Worm (Caenorhabditis elegans) whole organism, L4 larva: ENCODE data around the gene col-83.

Experiments
- F49E8.2 ChIP-seq: sonication (generic microtip); optimal IDR thresholded peaks from 2 replicates; lab custom pipeline; 2016; ENCODE audit warnings: missing compliant biosample characterization, mild to moderate bottlenecking, missing genetic modification characterization, borderline replicate concordance
- T20F7.1 ChIP-seq: fragments of 200-800 bp; sonication (Bioruptor generic); optimal IDR thresholded peaks from 2 replicates; lab custom pipeline; 2018; ENCODE audit warnings: mild to moderate bottlenecking, missing genetic modification characterization, missing compliant biosample characterization
- Y48G9A.11 ChIP-seq: fragments of 200-800 bp; sonication (Bioruptor generic); IDR thresholded peaks from 2 replicates; pipeline ENCODE4 v1.3.6; 2022; ENCODE audit warnings: missing genetic modification reagents, missing genetic modification characterization, missing compliant biosample characterization
- ZK546.5 ChIP-seq, 2 experiments: sonication (generic microtip); optimal IDR thresholded peaks; 2 replicates each; lab custom pipeline; 2017; ENCODE audit warnings: missing biosample characterization in 2 of 2, missing genetic modification characterization in 2 of 2
- aha-1 ChIP-seq: fragments of 150-350 bp; peaks from one replicate; lab custom pipeline; 2014; ENCODE audit warnings: missing biosample characterization, missing genetic modification characterization
- ceh-28 ChIP-seq: fragments of 150-350 bp; optimal IDR thresholded peaks from 2 replicates; lab custom pipeline; 2014; ENCODE audit warnings: missing biosample characterization, missing genetic modification reagents, missing genetic modification characterization
- ceh-62 ChIP-seq: sonication (generic microtip); optimal IDR thresholded peaks from 2 replicates; lab custom pipeline; 2017; ENCODE audit warnings: missing biosample characterization, missing genetic modification characterization
- daf-19 ChIP-seq: fragments of 200-800 bp; sonication (Bioruptor generic); conservative IDR thresholded peaks from 2 replicates; pipeline ENCODE4 v1.3.6; 2022; ENCODE audit warnings: missing genetic modification characterization, missing compliant biosample characterization
- dpl-1 ChIP-seq: fragments of 150-350 bp; optimal IDR thresholded peaks from 2 replicates; lab custom pipeline; 2014; ENCODE audit warnings: missing biosample characterization, missing genetic modification reagents, missing genetic modification characterization
- egl-43 ChIP-seq: fragments of 200-800 bp; sonication (Bioruptor generic); IDR thresholded peaks from 2 replicates; pipeline ENCODE4 v1.3.6; 2022; ENCODE audit warnings: missing genetic modification reagents, missing genetic modification characterization, missing compliant biosample characterization
- fos-1 ChIP-seq: fragments of 150-350 bp; optimal IDR thresholded peaks from 2 replicates; lab custom pipeline; 2014; ENCODE audit warnings: missing biosample characterization, missing genetic modification characterization
- hlh-11 ChIP-seq: fragments of 200-800 bp; sonication (Bioruptor generic); optimal IDR thresholded peaks from 2 replicates; lab custom pipeline; 2018; ENCODE audit warnings: mild to moderate bottlenecking, missing genetic modification characterization, missing compliant biosample characterization
- hlh-30 ChIP-seq: sonication (generic microtip); optimal IDR thresholded peaks from 2 replicates; lab custom pipeline; 2017; ENCODE audit warnings: antibody characterized with exemption, mild to moderate bottlenecking, missing genetic modification characterization, missing compliant biosample characterization; ENCODE audit not compliant: insufficient read depth
- hmg-1.1 ChIP-seq: fragments of 200-800 bp; sonication (Bioruptor generic); IDR thresholded peaks from 2 replicates; pipeline ENCODE4 v1.3.6; 2022; ENCODE audit warnings: missing genetic modification reagents, missing genetic modification characterization, missing compliant biosample characterization
- lin-1 ChIP-seq: fragments of 200-800 bp; sonication (Bioruptor generic); IDR thresholded peaks from 2 replicates; pipeline ENCODE4 v1.3.6; 2022; ENCODE audit warnings: missing genetic modification reagents, missing genetic modification characterization, missing compliant biosample characterization
- lin-38 ChIP-seq: fragments of 200-800 bp; sonication (Bioruptor generic); IDR thresholded peaks from 2 replicates; pipeline ENCODE4 v1.3.6; 2022; ENCODE audit warnings: missing genetic modification reagents, missing genetic modification characterization, missing compliant biosample characterization
- lsy-2 ChIP-seq, 2 experiments: fragments of 150-350 bp in 1 of 2; sonication (generic microtip) in 1 of 2; optimal IDR thresholded peaks; 2 replicates each; lab custom pipeline; 2014 to 2017; ENCODE audit warnings: missing biosample characterization in 2 of 2, missing genetic modification characterization in 2 of 2
- mes-2 ChIP-seq: sonication (generic microtip); optimal IDR thresholded peaks from 2 replicates; lab custom pipeline; 2016; ENCODE audit warnings: missing genotype, mild to moderate bottlenecking, missing genetic modification characterization, missing compliant biosample characterization; ENCODE audit not compliant: poor library complexity, severe bottlenecking
- mxl-2 ChIP-seq: fragments of 200-800 bp; sonication (Bioruptor generic); conservative IDR thresholded peaks from 2 replicates; pipeline ENCODE4 v1.3.6; 2022; ENCODE audit warnings: missing genetic modification reagents, missing genetic modification characterization, missing compliant biosample characterization
- mxl-3 ChIP-seq: fragments of 200-800 bp; sonication (Bioruptor generic); optimal IDR thresholded peaks from 2 replicates; lab custom pipeline; 2018; ENCODE audit warnings: mild to moderate bottlenecking, missing genetic modification characterization, missing compliant biosample characterization
- nhr-10 ChIP-seq: fragments of 150-350 bp; optimal IDR thresholded peaks from 2 replicates; lab custom pipeline; 2014; ENCODE audit warnings: missing biosample characterization, missing genetic modification characterization
- nhr-11 ChIP-seq: fragments of 150-350 bp; optimal IDR thresholded peaks from 2 replicates; lab custom pipeline; 2014; ENCODE audit warnings: missing biosample characterization, missing genetic modification characterization
- nhr-25 ChIP-seq: sonication (generic microtip); optimal IDR thresholded peaks from 2 replicates; lab custom pipeline; 2017; ENCODE audit warnings: missing genetic modification characterization, mild to moderate bottlenecking, missing compliant biosample characterization, antibody characterized with exemption, moderate library complexity, borderline replicate concordance; ENCODE audit not compliant: insufficient read depth
- nhr-42 ChIP-seq: fragments of 200-800 bp; sonication (Bioruptor generic); IDR thresholded peaks from 2 replicates; pipeline ENCODE4 v1.3.6; 2022; ENCODE audit warnings: missing genetic modification characterization, missing compliant biosample characterization
- nhr-48 ChIP-seq: sonication (generic microtip); optimal IDR thresholded peaks from 2 replicates; lab custom pipeline; 2016; ENCODE audit warnings: mild to moderate bottlenecking, missing genetic modification characterization, missing compliant biosample characterization
- pha-4 ChIP-seq, 2 experiments: fragments of 150-350 bp in 1 of 2; fragments of 200-800 bp in 1 of 2; sonication (Bioruptor generic) in 1 of 2; IDR thresholded peaks in 1 of 2; optimal IDR thresholded peaks in 1 of 2; 2 replicates each; pipeline versions ENCODE4 v1.3.6 to Lab custom; 2014 to 2022; ENCODE audit warnings: missing genetic modification characterization in 2 of 2, missing genetic modification reagents in 2 of 2, missing biosample characterization in 1 of 2, missing compliant biosample characterization in 1 of 2
- rbr-2 ChIP-seq: sonication (generic microtip); optimal IDR thresholded peaks from 2 replicates; lab custom pipeline; 2016; ENCODE audit warnings: missing genotype, missing genetic modification characterization, missing compliant biosample characterization
- saeg-2 ChIP-seq: fragments of 200-800 bp; sonication (Bioruptor generic); IDR thresholded peaks from 2 replicates; pipeline ENCODE4 v1.3.6; 2022; ENCODE audit warnings: missing genetic modification reagents, missing genetic modification characterization, missing compliant biosample characterization
- set-16 ChIP-seq: fragments of 200-800 bp; sonication (Bioruptor generic); IDR thresholded peaks from 2 replicates; pipeline ENCODE4 v1.3.6; 2022; ENCODE audit warnings: missing genetic modification reagents, missing genetic modification characterization, missing compliant biosample characterization
- skn-1 ChIP-seq: fragments of 150-350 bp; optimal IDR thresholded peaks from 2 replicates; lab custom pipeline; 2014; ENCODE audit warnings: missing biosample characterization, missing genetic modification characterization
- snpc-4 ChIP-seq: fragments of 150-350 bp; optimal IDR thresholded peaks from 2 replicates; lab custom pipeline; 2014; ENCODE audit warnings: missing biosample characterization, missing genetic modification characterization
- spr-3 ChIP-seq: fragments of 200-800 bp; sonication (Bioruptor generic); optimal IDR thresholded peaks from 2 replicates; lab custom pipeline; 2018; ENCODE audit warnings: mild to moderate bottlenecking, missing genetic modification characterization, missing compliant biosample characterization
- unc-62 ChIP-seq, 3 experiments: fragments of 150-350 bp in 1 of 3; sonication (generic microtip); optimal IDR thresholded peaks in 2 of 3; peaks in 1 of 3; 1 replicate in 1 of 3; 2 replicates in 2 of 3; lab custom pipeline; 2014 to 2017; ENCODE audit warnings: missing biosample characterization in 3 of 3, missing genetic modification characterization in 3 of 3, missing genetic modification reagents in 3 of 3, missing genotype in 1 of 3
- vab-7 ChIP-seq: fragments of 200-800 bp; sonication (Bioruptor generic); IDR thresholded peaks from 2 replicates; pipeline ENCODE4 v1.3.6; 2022; ENCODE audit warnings: missing genetic modification reagents, missing genetic modification characterization, missing compliant biosample characterization

The col-83 gene

DNA sequence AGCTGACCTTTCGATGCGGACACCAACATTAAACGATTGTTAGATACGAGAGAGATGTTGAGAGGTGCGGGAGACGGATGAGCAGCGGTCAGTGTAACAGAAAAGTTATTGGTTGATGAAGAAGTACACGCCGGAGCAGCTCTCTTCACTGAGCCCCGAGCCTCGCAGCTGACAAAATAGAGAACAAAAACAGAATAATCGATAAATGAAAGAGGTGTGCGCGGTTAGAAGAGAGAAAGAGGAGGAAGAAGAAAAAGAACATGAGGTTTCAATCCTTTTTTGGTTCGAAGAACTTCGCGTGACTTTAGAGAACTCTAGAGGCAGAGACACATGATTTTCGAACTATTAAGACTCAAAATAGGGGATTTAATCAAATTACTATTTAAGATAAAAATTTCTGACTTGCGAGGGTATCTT lies 3.9 kb downstream of the col-83 start:
- TF ChIP-seq hlh-11 (peak; percentile 49), dpl-1 (GFP tag; lab: Kevin White, UChicago) (peak; percentile 9), lsy-2 (tag; optimal IDR thresholded peaks at IDR 0.05; lab: Kevin White, UChicago) (peak in 1 of 2 experiments; percentile 66), hlh-30 (tag; lab: Kevin White, UChicago) (peak; percentile 91), set-16 (peak; percentile 28), egl-43 (0 out of 2 replicates have a peak, but pooled peaks have one; percentile 44), lin-38 (peak; percentile 26; the same call in 1 of the 2 replicates), ceh-62 (tag; lab: Kevin White, UChicago) (no peak), ZK546.5 (tag; optimal IDR thresholded peaks at IDR 0.05; lab: Kevin White, UChicago) (no peak), skn-1 (no peak), nhr-11 (tag; lab: Kevin White, UChicago) (peak; percentile 52), unc-62 (GFP tag; optimal IDR thresholded peaks at IDR 0.05 in 1 of 2; lab: Kevin White, UChicago) (peak in 1 of 2 experiments; percentile 93), unc-62 (tag; optimal IDR thresholded peaks at IDR 0.05; lab: Kevin White, UChicago) (no peak), lin-1 (GFP tag; lab: Robert Waterston, UW) (no peak), saeg-2 (GFP tag; lab: Robert Waterston, UW) (no peak), hmg-1.1 (peak; percentile 62; the same call in 1 of the 2 replicates), spr-3 (GFP tag; lab: Kevin White, UChicago) (no peak), Y48G9A.11 (no peak), nhr-48 (tag; lab: Kevin White, UChicago) (no peak), mes-2 (tag; lab: Kevin White, UChicago) (no peak), rbr-2 (tag; lab: Kevin White, UChicago) (peak; percentile 16), ceh-28 (tag; lab: Kevin White, UChicago) (peak; percentile 61), daf-19 (GFP tag; lab: Robert Waterston, UW) (no peak)

DNA sequence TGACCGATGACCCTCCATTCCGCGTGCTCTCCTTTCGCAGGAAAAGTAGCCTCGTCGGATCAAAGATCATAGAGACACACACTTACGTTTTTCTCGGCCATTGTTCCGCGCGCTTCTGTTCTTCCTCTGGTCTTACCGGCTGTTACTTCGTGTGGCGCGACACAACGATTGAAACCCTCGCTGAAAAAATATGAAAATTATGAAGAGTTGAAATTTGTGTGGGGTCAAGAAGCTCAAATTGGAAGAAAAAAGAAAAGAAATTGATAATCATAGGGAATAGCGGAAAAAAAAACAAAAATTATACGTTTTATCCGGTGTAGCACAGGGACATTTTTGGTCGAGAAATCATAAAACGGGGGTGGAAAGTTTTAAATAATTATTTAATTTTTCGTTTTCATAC lies 4.7 kb downstream of the col-83 start, which contains the start of gene cey-1:
cey-1 (minus strand) TSS at position 180 of the 400 bp plus-strand sequence.
- TF ChIP-seq snpc-4 (tag; lab: Kevin White, UChicago) = no peak
- TF ChIP-seq nhr-25 (tag; lab: Kevin White, UChicago) = no peak
- no peak for TF ChIP-seq T20F7.1
- peak; percentile 90 for TF ChIP-seq aha-1 (tag; lab: Kevin White, UChicago)
- TF ChIP-seq, all 104 proteins: peak for 1

DNA sequence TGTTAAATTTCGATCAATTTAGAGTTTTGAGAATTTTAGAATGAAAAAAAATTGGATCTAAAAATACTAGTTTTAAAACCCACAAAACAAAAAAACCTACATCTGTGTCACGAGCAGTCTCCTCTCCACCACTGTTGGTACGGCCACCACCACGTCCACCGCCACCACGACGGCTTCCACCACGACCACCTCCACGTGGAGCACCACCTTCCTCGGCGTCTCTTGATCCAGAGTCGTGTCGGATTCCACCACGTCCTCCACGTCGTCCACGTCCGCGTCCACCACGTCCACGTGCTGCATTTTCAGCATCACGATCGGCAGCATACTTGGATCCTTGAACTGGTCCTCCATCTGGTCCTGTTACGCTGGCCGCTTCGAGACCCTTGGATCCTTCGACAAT lies 5.6 kb downstream of the col-83 start:
- no peak for TF ChIP-seq mxl-2 (GFP tag; lab: Robert Waterston, UW)
- no peak for TF ChIP-seq nhr-42
- TF ChIP-seq mes-2 (tag; lab: Kevin White, UChicago) = no peak
- no peak for TF ChIP-seq fos-1
- TF ChIP-seq vab-7 = no peak
- peak; percentile 83 for TF ChIP-seq set-16
- TF ChIP-seq nhr-10 (tag; lab: Kevin White, UChicago) = no peak
- TF ChIP-seq, all 104 proteins: peak for 1

DNA sequence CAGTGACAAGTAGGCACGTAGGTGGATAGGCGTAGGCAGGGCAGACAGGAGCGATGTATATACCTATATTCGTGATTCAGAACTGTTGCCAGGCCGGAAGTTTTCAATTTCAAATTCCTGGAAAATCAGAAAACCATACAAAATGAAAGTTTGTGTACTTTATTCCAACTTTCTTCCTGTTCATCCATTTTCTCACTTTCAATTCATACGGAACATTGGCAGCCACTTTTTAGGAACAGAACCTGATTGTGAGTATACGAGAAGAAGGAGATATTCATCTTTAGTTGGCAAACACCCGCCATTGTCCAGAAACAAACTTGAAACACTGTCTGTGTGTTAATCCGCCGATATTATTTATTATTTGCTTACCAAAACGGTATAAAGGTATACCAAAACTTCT lies 10.0 kb downstream of the col-83 start, which contains the start of gene srlf-15:
srlf-15 (plus strand) TSS at position 301 of the 400 bp plus-strand sequence.
- TF ChIP-seq mxl-2 (GFP tag; lab: Robert Waterston, UW) (no peak), mxl-3 (GFP tag; lab: Kevin White, UChicago) (no peak)
- TF ChIP-seq, all 104 proteins: peak for 0

DNA sequence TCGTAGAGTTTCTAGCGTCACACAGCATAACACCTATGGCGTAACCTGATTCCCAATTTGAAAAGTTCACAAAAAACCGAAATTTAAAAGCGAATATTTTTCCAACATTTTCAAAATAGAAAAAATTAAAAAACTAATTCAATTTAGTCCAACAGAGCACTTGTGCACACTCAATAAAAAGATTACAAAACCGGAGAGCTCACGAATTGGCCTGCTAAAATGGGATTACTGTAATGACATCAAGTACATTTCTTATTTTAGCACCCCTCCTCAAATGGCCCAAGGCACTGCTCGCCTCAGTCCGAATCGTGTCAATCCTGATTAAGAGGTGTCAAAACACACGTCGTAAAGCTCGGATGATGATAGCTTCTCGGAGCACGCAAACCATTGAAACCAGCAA lies 13.0 kb downstream of the col-83 start:
- TF ChIP-seq F49E8.2 (tag; lab: Kevin White, UChicago) = no peak
- no peak for TF ChIP-seq dpl-1 (GFP tag; lab: Kevin White, UChicago)
- TF ChIP-seq pha-4 (GFP tag; IDR thresholded peaks at IDR 0.05; lab: Robert Waterston, UW) = no peak
- no peak for TF ChIP-seq pha-4 (tag; optimal IDR thresholded peaks at IDR 0.05; lab: Kevin White, UChicago)
- peak in 1 of 2 experiments; percentile 65 for TF ChIP-seq unc-62 (GFP tag; optimal IDR thresholded peaks at IDR 0.05 in 1 of 2; lab: Kevin White, UChicago)
- no peak for TF ChIP-seq unc-62 (tag; optimal IDR thresholded peaks at IDR 0.05; lab: Kevin White, UChicago)
